Worm (Caenorhabditis elegans) whole organism, L1 larva: ENCODE results near the gene Y48E1B.17.
A peak's percentile ranks its signal among the peaks of the same experiment; 100 is the strongest.

Source experiments
- C34B4.2 ChIP-seq: sonication (generic microtip); optimal IDR thresholded peaks from 2 replicates; lab custom pipeline; 2017; ENCODE audit warnings: mild to moderate bottlenecking, missing genetic modification characterization, missing compliant biosample characterization
- F16B12.6 ChIP-seq: fragments of 150-350 bp; optimal IDR thresholded peaks from 2 replicates; lab custom pipeline; 2014; ENCODE audit warnings: missing biosample characterization, missing genetic modification characterization
- Y116A8C.19 ChIP-seq: sonication (generic microtip); optimal IDR thresholded peaks from 2 replicates; lab custom pipeline; 2016; ENCODE audit warnings: missing compliant biosample characterization, missing genetic modification characterization, borderline replicate concordance
- aha-1 ChIP-seq: fragments of 150-350 bp; optimal IDR thresholded peaks from 2 replicates; lab custom pipeline; 2014; ENCODE audit warnings: missing biosample characterization, missing genetic modification characterization
- ama-1 ChIP-seq: fragments of 150-350 bp; optimal IDR thresholded peaks from 2 replicates; lab custom pipeline; 2014
- ceh-82 ChIP-seq, 3 experiments: fragments of 150-350 bp in 1 of 3; sonication (generic microtip) in 2 of 3; optimal IDR thresholded peaks; 2 replicates each; lab custom pipeline; 2014 to 2017; ENCODE audit warnings: missing biosample characterization in 3 of 3, missing genetic modification characterization in 3 of 3
- ces-1 ChIP-seq: fragments of 150-350 bp; optimal IDR thresholded peaks from 2 replicates; lab custom pipeline; 2014; ENCODE audit warnings: missing biosample characterization, missing genetic modification reagents, missing genetic modification characterization
- efl-1 ChIP-seq, 4 experiments: fragments of 150-350 bp; optimal IDR thresholded peaks in 3 of 4; peaks in 1 of 4; 1 replicate in 1 of 4; 2 replicates in 3 of 4; lab custom pipeline; 2014; ENCODE audit warnings: missing biosample characterization in 2 of 4, missing genetic modification characterization in 2 of 4, missing genetic modification reagents in 2 of 4
- elt-2 ChIP-seq: sonication (generic microtip); optimal IDR thresholded peaks from 2 replicates; lab custom pipeline; 2016; ENCODE audit warnings: missing genetic modification characterization, mild to moderate bottlenecking, inconsistent platforms, missing compliant biosample characterization, missing genetic modification reagents
- fkh-10 ChIP-seq: sonication (generic microtip); optimal IDR thresholded peaks from 2 replicates; lab custom pipeline; 2017; ENCODE audit warnings: missing biosample characterization, missing genetic modification reagents, missing genetic modification characterization
- fkh-4 ChIP-seq: sonication (generic microtip); optimal IDR thresholded peaks from 2 replicates; lab custom pipeline; 2016; ENCODE audit warnings: missing compliant biosample characterization, missing genetic modification characterization, borderline replicate concordance
- fkh-8 ChIP-seq: sonication (generic microtip); optimal IDR thresholded peaks from 2 replicates; lab custom pipeline; 2016; ENCODE audit warnings: mild to moderate bottlenecking, missing genetic modification characterization, missing compliant biosample characterization
- fos-1 ChIP-seq: fragments of 150-350 bp; optimal IDR thresholded peaks from 2 replicates; lab custom pipeline; 2014; ENCODE audit warnings: missing biosample characterization, missing genetic modification characterization
- hlh-17 ChIP-seq: fragments of 200-800 bp; sonication (Bioruptor generic); optimal IDR thresholded peaks from 2 replicates; lab custom pipeline; 2018; ENCODE audit warnings: missing genetic modification characterization, mild to moderate bottlenecking, missing compliant biosample characterization, moderate library complexity, borderline replicate concordance
- hlh-4 ChIP-seq: sonication (generic microtip); optimal IDR thresholded peaks from 2 replicates; lab custom pipeline; 2016; ENCODE audit warnings: mild to moderate bottlenecking, missing genetic modification characterization, missing compliant biosample characterization
- lin-13 ChIP-seq: fragments of 150-350 bp; optimal IDR thresholded peaks from 2 replicates; lab custom pipeline; 2014; ENCODE audit warnings: missing biosample characterization, missing genetic modification reagents, missing genetic modification characterization
- lin-14 ChIP-seq: fragments of 200-800 bp; sonication (Bioruptor generic); optimal IDR thresholded peaks from 2 replicates; lab custom pipeline; 2018; ENCODE audit warnings: mild to moderate bottlenecking, missing genetic modification characterization, moderate library complexity, missing compliant biosample characterization
- lin-39 ChIP-seq: fragments of 150-350 bp; optimal IDR thresholded peaks from 2 replicates; lab custom pipeline; 2014; ENCODE audit warnings: missing biosample characterization, missing genetic modification reagents, missing genetic modification characterization
- lsy-2 ChIP-seq, 2 experiments: fragments of 150-350 bp; optimal IDR thresholded peaks; 2 replicates each; lab custom pipeline; 2014; ENCODE audit warnings: missing biosample characterization in 2 of 2, missing genetic modification characterization in 2 of 2
- mab-9 ChIP-seq: fragments of 200-800 bp; sonication (Bioruptor generic); IDR thresholded peaks from 2 replicates; pipeline ENCODE4 v1.3.6; 2022; ENCODE audit warnings: missing genetic modification reagents, missing genetic modification characterization, missing compliant biosample characterization
- mdl-1 ChIP-seq, 2 experiments: fragments of 150-350 bp; optimal IDR thresholded peaks; 2 replicates each; lab custom pipeline; 2014 to 2017; ENCODE audit warnings: missing biosample characterization in 2 of 2, missing genetic modification characterization in 2 of 2, inconsistent platforms in 1 of 2
- mef-2 ChIP-seq: fragments of 150-350 bp; optimal IDR thresholded peaks from 2 replicates; lab custom pipeline; 2014; ENCODE audit warnings: missing biosample characterization, missing genetic modification characterization
- nhr-11 ChIP-seq: fragments of 150-350 bp; optimal IDR thresholded peaks from 2 replicates; lab custom pipeline; 2014; ENCODE audit warnings: missing biosample characterization, missing genetic modification characterization
- nhr-12 ChIP-seq: sonication (generic microtip); optimal IDR thresholded peaks from 2 replicates; lab custom pipeline; 2017; ENCODE audit warnings: missing biosample characterization, missing genetic modification characterization
- nhr-19 ChIP-seq: fragments of 200-800 bp; sonication (Bioruptor generic); conservative IDR thresholded peaks from 2 replicates; pipeline ENCODE4 v1.3.6; 2022; ENCODE audit warnings: missing genetic modification characterization, missing compliant biosample characterization
- nhr-237 ChIP-seq: fragments of 150-350 bp; optimal IDR thresholded peaks from 2 replicates; lab custom pipeline; 2014; ENCODE audit warnings: missing biosample characterization, missing genetic modification characterization
- nhr-47 ChIP-seq: sonication (generic microtip); optimal IDR thresholded peaks from 2 replicates; lab custom pipeline; 2016; ENCODE audit warnings: mild to moderate bottlenecking, missing genetic modification characterization, moderate library complexity, missing compliant biosample characterization
- nhr-76 ChIP-seq: sonication (generic microtip); optimal IDR thresholded peaks from 2 replicates; lab custom pipeline; 2017; ENCODE audit warnings: missing biosample characterization, missing genetic modification characterization
- nhr-84 ChIP-seq: sonication (generic microtip); optimal IDR thresholded peaks from 2 replicates; lab custom pipeline; 2017; ENCODE audit warnings: missing biosample characterization, missing genetic modification characterization
- pag-3 ChIP-seq: sonication (generic microtip); optimal IDR thresholded peaks from 2 replicates; lab custom pipeline; 2017; ENCODE audit warnings: missing genetic modification characterization, mild to moderate bottlenecking, missing compliant biosample characterization, antibody characterized with exemption, borderline replicate concordance; ENCODE audit not compliant: insufficient read depth
- pax-3 ChIP-seq: fragments of 200-800 bp; sonication (Bioruptor generic); optimal IDR thresholded peaks from 2 replicates; lab custom pipeline; 2018; ENCODE audit warnings: mild to moderate bottlenecking, missing genetic modification characterization, moderate library complexity, missing compliant biosample characterization
- rnt-1 ChIP-seq: sonication (generic microtip); optimal IDR thresholded peaks from 2 replicates; lab custom pipeline; 2016; ENCODE audit warnings: mild to moderate bottlenecking, missing genetic modification characterization, moderate library complexity, missing compliant biosample characterization
- skn-1 ChIP-seq: fragments of 150-350 bp; optimal IDR thresholded peaks from 2 replicates; lab custom pipeline; 2014; ENCODE audit warnings: missing biosample characterization, missing genetic modification characterization
- sox-4 ChIP-seq: sonication (generic microtip); optimal IDR thresholded peaks from 2 replicates; lab custom pipeline; 2016; ENCODE audit warnings: missing genetic modification characterization, missing compliant biosample characterization
- sptf-1 ChIP-seq: fragments of 150-350 bp; optimal IDR thresholded peaks from 2 replicates; lab custom pipeline; 2014; ENCODE audit warnings: missing biosample characterization, missing genetic modification characterization
- sup-37 ChIP-seq: fragments of 200-800 bp; sonication (Bioruptor generic); optimal IDR thresholded peaks from 2 replicates; lab custom pipeline; 2018; ENCODE audit warnings: mild to moderate bottlenecking, missing genetic modification characterization, missing compliant biosample characterization
- tbx-2 ChIP-seq: sonication (generic microtip); optimal IDR thresholded peaks from 2 replicates; lab custom pipeline; 2016; ENCODE audit warnings: missing genetic modification characterization, missing compliant biosample characterization
- tlp-1 ChIP-seq: fragments of 150-350 bp; optimal IDR thresholded peaks from 2 replicates; lab custom pipeline; 2014; ENCODE audit warnings: missing biosample characterization, missing genetic modification characterization
- unc-30 ChIP-seq: sonication (generic microtip); optimal IDR thresholded peaks from 2 replicates; lab custom pipeline; 2017; ENCODE audit warnings: missing biosample characterization, missing genetic modification characterization
- unc-86 ChIP-seq: sonication (generic microtip); optimal IDR thresholded peaks from 2 replicates; lab custom pipeline; 2016; ENCODE audit warnings: missing genetic modification characterization, missing compliant biosample characterization
- ztf-4 ChIP-seq: fragments of 150-350 bp; optimal IDR thresholded peaks from 2 replicates; lab custom pipeline; 2014; ENCODE audit warnings: missing biosample characterization, missing genetic modification characterization

Y48E1B.17 gene

DNA sequence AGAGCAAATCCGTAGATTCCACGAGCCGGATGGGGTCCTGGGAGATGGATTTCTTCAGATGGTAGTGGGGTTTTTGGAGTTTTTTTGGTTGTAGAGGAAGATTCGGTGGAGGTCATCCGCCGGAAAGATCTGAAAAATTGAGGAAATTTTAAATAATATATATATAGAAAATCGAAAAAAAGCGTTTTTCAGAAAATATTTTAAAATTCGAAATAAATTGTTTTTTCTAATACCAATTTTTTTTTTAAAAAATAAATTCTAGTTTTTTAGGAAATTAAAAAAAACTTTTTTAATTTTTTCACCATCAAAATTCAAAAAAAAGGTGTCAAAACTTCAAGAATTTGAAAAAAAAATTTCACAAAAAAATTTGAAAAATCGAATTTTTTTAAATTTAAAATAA lies at the start of gene Y48E1B.17, which contains the start of gene noa-1:
TSS of gene Y48E1B.17 (minus strand) at position 129 of the 400 bp plus-strand sequence.
TSS of gene noa-1 (minus strand) at position 101 of the 400 bp plus-strand sequence.
- TF ChIP-seq efl-1 (optimal IDR thresholded peaks at IDR 0.05; lab: Kevin White, UChicago) (no peak), efl-1 (GFP tag; optimal IDR thresholded peaks at IDR 0.05 in 1 of 2; lab: Kevin White, UChicago) (peak in 1 of 2 experiments; percentile 53), mdl-1 (tag; optimal IDR thresholded peaks at IDR 0.05; lab: Kevin White, UChicago) (no peak)

- TF ChIP-seq aha-1 (tag; lab: Kevin White, UChicago) (no peak), hlh-17 (no peak), efl-1 (optimal IDR thresholded peaks at IDR 0.05; lab: Kevin White, UChicago) (no peak), efl-1 (GFP tag; optimal IDR thresholded peaks at IDR 0.05 in 1 of 2; lab: Kevin White, UChicago) (peak in 1 of 2 experiments; percentile 75)
These were observed 49.6 kb upstream of the Y48E1B.17 start, which contains the start of gene clec-145 for ce11 chrII:13590461-13590860. TSS of gene clec-145 (minus strand) at chrII:13590561.

- TF ChIP-seq sup-37 (GFP tag; lab: Kevin White, UChicago), result no peak
- TF ChIP-seq rnt-1 (tag; lab: Kevin White, UChicago), result no peak
- no peak for TF ChIP-seq skn-1 (tag; lab: Kevin White, UChicago)
- TF ChIP-seq lsy-2 (tag; optimal IDR thresholded peaks at IDR 0.05; lab: Kevin White, UChicago), result no peak
- no peak for TF ChIP-seq lin-39 (tag; lab: Kevin White, UChicago)
- TF ChIP-seq pax-3 (tag; lab: Kevin White, UChicago), result no peak
- no peak for TF ChIP-seq nhr-19 (GFP tag; lab: Robert Waterston, UW)
- TF ChIP-seq sox-4 (tag; lab: Kevin White, UChicago), result no peak
- TF ChIP-seq, all 84 proteins: peak for 0
These were observed 44.8 kb upstream of the Y48E1B.17 start, which contains the start of gene Y48E1B.8 for ce11 chrII:13585655-13586170. TSS of gene Y48E1B.8 (plus strand) at chrII:13585705.

- peak; percentile 75 for TF ChIP-seq fkh-8 (tag; lab: Kevin White, UChicago)
- no peak for TF ChIP-seq tlp-1 (tag; lab: Kevin White, UChicago)
- no peak for TF ChIP-seq nhr-84 (tag; lab: Kevin White, UChicago)
- no peak for TF ChIP-seq mef-2
- TF ChIP-seq unc-30 (tag; lab: Kevin White, UChicago), result no peak
- TF ChIP-seq tbx-2, result peak; percentile 54
- TF ChIP-seq hlh-4 (tag; lab: Kevin White, UChicago), result no peak
- TF ChIP-seq lin-14 (GFP tag; lab: Kevin White, UChicago), result no peak
- peak; percentile 65 for TF ChIP-seq lin-13 (GFP tag; lab: Kevin White, UChicago)
- no peak for TF ChIP-seq sptf-1 (tag; lab: Kevin White, UChicago)
- no peak for TF ChIP-seq C34B4.2 (tag; lab: Kevin White, UChicago)
- no peak for TF ChIP-seq pag-3
- TF ChIP-seq ama-1 (lab: Kevin White, UChicago), result no peak
- TF ChIP-seq fkh-10 (GFP tag; lab: Kevin White, UChicago), result no peak
- TF ChIP-seq nhr-12 (tag; lab: Kevin White, UChicago), result no peak
- TF ChIP-seq fos-1 (tag; lab: Kevin White, UChicago), result no peak
- no peak for TF ChIP-seq sox-4 (tag; lab: Kevin White, UChicago)
- TF ChIP-seq nhr-19 (GFP tag; lab: Robert Waterston, UW), result peak; percentile 53
- TF ChIP-seq ceh-82 (tag; optimal IDR thresholded peaks at IDR 0.05; lab: Kevin White, UChicago), result peak in 2 of 3 experiments; percentile 10 to 81
- TF ChIP-seq elt-2 (tag; lab: Kevin White, UChicago), result no peak
- peak; percentile 60 to 85 for TF ChIP-seq lsy-2 (tag; optimal IDR thresholded peaks at IDR 0.05; lab: Kevin White, UChicago)
- TF ChIP-seq sup-37 (GFP tag; lab: Kevin White, UChicago), result no peak
- TF ChIP-seq ces-1 (GFP tag; lab: Kevin White, UChicago), result no peak
- peak; percentile 75 to 87 for TF ChIP-seq efl-1 (optimal IDR thresholded peaks at IDR 0.05; lab: Kevin White, UChicago)
- peak; percentile 75 to 95 for TF ChIP-seq efl-1 (GFP tag; optimal IDR thresholded peaks at IDR 0.05 in 1 of 2; lab: Kevin White, UChicago)
- TF ChIP-seq unc-86, result no peak
- peak; percentile 63 for TF ChIP-seq F16B12.6 (tag; lab: Kevin White, UChicago)
- TF ChIP-seq mdl-1 (tag; optimal IDR thresholded peaks at IDR 0.05; lab: Kevin White, UChicago), result peak in 1 of 2 experiments; percentile 49
- TF ChIP-seq ztf-4, result no peak
- no peak for TF ChIP-seq nhr-47
- no peak for TF ChIP-seq nhr-76
- TF ChIP-seq nhr-11, result no peak
- TF ChIP-seq mab-9, result no peak
- no peak for TF ChIP-seq Y116A8C.19 (tag; lab: Kevin White, UChicago)
- no peak for TF ChIP-seq nhr-237 (tag; lab: Kevin White, UChicago)
- no peak for TF ChIP-seq fkh-4 (tag; lab: Kevin White, UChicago)
- TF ChIP-seq hlh-17, result no peak
These were observed 34.4 kb upstream of the Y48E1B.17 start, which contains the start of the genes mrpl-37 and lin-38 for ce11 chrII:13575018-13575948. TSS of gene mrpl-37 (minus strand) at chrII:13575068. TSS of gene lin-38 (plus strand) at chrII:13575925.
